Fruit fly (Drosophila melanogaster): Measurements from ENCODE around the gene Pop2.

dm6 chr3L:12039084-12039483 lies 36.4 kb upstream of the Pop2 start:
- TF ChIP-seq Crg-1 (GFP tag; optimal IDR thresholded peaks at IDR 0.05) (no peak), CG11617 (GFP tag; optimal IDR thresholded peaks at IDR 0.05) (no peak), Hr96 (GFP tag; optimal IDR thresholded peaks at IDR 0.05) (no peak), CG1620 (GFP tag; optimal IDR thresholded peaks at IDR 0.05) (no peak)

Measured in whole organism, adult.